Fruit fly (Drosophila melanogaster) Kc167 (cell line): ENCODE data around the gene Cpr67Fa2.

Experiments
- Myc ChIP-seq: fragments of >200 bp; optimal IDR thresholded peaks from 2 replicates; lab custom pipeline; 2017; ENCODE audit warnings: missing external identifiers
- Sin3A ChIP-seq: fragments of >200 bp; optimal IDR thresholded peaks from 2 replicates; lab custom pipeline; 2018; ENCODE audit warnings: missing external identifiers
- h ChIP-seq: fragments of >200 bp; optimal IDR thresholded peaks from 3 replicates; lab custom pipeline; 2018; ENCODE audit warnings: missing external identifiers
- insv ChIP-seq: fragments of >200 bp; optimal IDR thresholded peaks from 3 replicates; lab custom pipeline; 2018; ENCODE audit warnings: missing external identifiers
- psq ChIP-seq: fragments of >200 bp; optimal IDR thresholded peaks from 2 replicates; lab custom pipeline; 2017; ENCODE audit warnings: missing external identifiers
- ttk ChIP-seq: sonication (Bioruptor generic); optimal IDR thresholded peaks from 2 replicates; lab custom pipeline; 2017; ENCODE audit warnings: missing external identifiers

The Cpr67Fa2 gene

DNA sequence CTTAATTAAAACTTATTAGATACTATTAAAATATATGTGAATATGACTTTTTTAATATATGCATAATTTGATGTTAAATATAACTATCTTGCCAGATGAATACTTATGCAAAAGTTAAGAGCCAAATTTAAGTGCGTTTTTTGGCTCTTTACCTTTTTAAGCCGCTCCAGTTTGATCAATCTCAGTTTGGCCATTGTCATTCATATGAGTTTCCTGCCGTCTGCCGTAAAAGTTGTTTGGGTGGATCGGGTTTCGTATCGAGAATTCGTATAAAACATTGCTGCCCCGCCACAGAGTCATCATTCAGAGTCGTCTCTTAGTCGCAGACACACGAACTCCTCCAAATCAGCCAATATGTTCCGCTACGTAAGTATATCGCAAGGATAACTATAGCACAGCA is at the start of gene Cpr67Fa2:
TSS of gene Cpr67Fa2 (plus strand) at position 301 of the 400 bp plus-strand sequence.
- no peak for TF ChIP-seq psq (lab: Kevin White, UChicago)
- TF ChIP-seq Sin3A (lab: Kevin White, UChicago): no peak
- TF ChIP-seq insv: no peak
- no peak for TF ChIP-seq ttk (lab: Kevin White, UChicago)
- TF ChIP-seq Myc (lab: Kevin White, UChicago): no peak
- no peak for TF ChIP-seq h (lab: Kevin White, UChicago)

DNA sequence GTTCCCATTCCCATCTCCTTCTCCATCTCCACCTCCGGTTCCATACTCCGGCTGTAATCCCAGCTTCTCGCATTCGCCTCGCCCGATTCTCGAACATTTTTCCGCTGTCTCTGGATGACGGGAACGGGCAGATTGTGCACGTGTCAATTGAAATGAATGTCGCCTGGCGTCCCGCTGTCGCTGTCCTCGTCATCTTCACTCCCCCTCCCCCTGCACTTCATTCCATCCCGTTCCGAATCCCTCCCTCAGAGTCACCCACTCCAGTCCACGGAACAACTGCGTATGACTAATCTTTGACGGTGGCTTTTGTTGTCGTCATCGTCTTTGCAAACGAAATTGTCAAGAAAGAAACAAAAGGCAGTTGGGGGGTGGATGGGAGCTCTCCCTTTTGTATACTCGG is 49.6 kb upstream of the Cpr67Fa2 start:
- TF ChIP-seq ttk (lab: Kevin White, UChicago) (no peak), Myc (lab: Kevin White, UChicago) (no peak), psq (lab: Kevin White, UChicago) (no peak), Sin3A (lab: Kevin White, UChicago) (no peak), insv (no peak), h (lab: Kevin White, UChicago) (no peak)

DNA sequence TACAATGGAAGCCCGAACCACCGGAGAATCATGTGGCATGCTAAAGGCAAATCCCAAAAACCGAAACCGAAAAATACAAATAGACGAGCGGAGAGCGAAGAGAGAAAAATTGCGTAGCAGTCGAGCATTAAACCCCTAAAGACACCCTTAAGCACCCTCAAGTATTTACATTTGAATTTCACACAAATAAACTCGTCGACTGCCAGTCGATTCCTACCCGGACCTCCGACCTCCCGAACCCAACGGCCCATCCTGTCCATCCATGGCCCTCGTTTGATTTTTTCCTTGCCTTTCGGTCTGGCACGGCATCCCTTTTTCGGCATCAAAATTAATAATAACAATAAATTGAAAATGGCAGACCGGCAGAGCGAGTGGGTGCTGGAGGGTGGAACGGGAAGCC is 48.7 kb upstream of the Cpr67Fa2 start:
- TF ChIP-seq Myc (lab: Kevin White, UChicago) (no peak), psq (lab: Kevin White, UChicago) (no peak), ttk (lab: Kevin White, UChicago) (no peak), insv (no peak), h (lab: Kevin White, UChicago) (no peak), Sin3A (lab: Kevin White, UChicago) (no peak)

DNA sequence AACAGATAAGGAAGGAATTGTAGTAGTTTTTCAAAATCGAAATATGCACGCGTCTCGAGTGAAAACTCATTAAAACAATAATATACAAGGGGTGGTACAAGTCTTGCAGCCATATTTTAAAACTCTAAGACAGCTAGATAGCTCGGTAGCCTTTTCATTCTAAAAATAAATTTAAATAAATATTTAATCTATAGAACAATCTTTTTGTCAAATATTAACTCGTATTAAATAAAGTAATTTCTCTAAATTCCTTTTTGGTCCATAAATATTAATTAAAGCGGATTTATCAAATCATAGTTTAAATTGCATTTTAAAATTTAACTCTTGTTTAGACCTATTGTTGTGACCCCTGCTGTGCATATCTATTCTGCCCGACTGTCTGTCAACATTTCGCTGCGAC is 48.2 kb upstream of the Cpr67Fa2 start:
- no peak for TF ChIP-seq insv
- no peak for TF ChIP-seq psq (lab: Kevin White, UChicago)
- no peak for TF ChIP-seq Sin3A (lab: Kevin White, UChicago)
- TF ChIP-seq Myc (lab: Kevin White, UChicago): no peak
- TF ChIP-seq h (lab: Kevin White, UChicago): no peak
- no peak for TF ChIP-seq ttk (lab: Kevin White, UChicago)

DNA sequence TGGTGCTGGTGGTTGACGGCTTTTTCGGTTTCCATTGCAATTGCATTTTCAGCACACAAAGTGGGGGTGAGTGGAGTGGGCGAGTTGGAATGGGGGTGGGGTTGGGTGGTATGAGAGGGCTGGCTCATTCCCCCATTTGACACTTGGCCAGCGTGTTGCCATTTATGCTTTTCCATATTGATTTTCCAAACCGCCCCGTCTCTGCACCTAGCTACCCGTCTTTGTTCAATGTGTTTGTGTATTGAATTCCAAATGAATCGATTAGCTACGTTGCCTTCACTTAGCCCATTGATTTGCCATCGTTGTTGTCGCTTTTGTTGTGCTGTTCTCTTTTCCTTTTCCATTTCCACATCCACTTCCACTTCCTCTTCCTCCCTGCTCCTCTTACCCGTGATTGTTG is 47.8 kb upstream of the Cpr67Fa2 start:
- TF ChIP-seq Myc (lab: Kevin White, UChicago): no peak
- TF ChIP-seq Sin3A (lab: Kevin White, UChicago): no peak

DNA sequence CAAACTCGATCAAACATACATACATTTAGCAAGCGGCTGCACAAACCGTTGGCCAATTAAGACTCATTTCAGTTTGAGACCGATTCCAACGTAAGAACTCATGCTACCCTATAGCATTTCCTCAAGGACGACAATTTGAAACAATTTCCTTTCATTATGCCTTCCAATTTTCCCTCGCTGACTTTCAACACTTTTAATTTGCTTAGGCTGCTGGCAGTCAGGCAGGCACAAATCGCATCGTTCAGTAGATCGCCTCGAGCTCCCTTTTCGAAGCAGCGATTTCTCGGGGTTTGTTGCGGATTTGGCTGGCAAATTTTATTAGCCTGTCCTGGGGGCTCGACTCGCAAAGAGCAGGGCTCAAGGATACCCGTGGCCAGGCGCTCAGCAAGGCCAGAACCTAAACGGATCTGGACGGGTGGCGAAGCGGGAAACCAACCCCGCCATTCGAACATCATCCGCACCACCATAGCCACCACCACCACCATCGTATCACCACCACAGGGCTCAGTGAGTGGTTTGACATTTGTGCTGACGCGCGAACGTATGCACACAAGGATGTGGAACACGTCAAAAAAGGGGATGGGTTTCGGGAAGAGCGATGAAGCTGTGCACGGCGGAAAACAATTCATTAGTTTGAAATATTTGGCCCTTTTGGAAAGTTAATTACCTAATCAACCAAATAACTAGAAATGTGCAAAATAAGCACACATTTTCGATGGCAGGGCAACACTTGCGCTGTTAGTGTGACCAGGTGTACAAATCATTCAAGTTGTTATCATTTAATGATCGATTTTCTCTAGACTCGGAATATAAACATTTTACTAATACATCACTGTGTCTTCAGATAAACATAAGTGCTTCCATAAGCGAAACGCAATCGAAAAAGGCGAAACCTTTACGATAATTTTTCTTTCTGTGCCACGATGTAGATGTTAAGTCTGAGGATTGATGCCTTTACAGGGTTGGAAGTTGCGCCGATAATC is 46.7 kb upstream of the Cpr67Fa2 start:
- TF ChIP-seq ttk (lab: Kevin White, UChicago) (no peak), Myc (lab: Kevin White, UChicago) (no peak), Sin3A (lab: Kevin White, UChicago) (no peak), h (lab: Kevin White, UChicago) (no peak), insv (no peak), psq (lab: Kevin White, UChicago) (no peak)

DNA sequence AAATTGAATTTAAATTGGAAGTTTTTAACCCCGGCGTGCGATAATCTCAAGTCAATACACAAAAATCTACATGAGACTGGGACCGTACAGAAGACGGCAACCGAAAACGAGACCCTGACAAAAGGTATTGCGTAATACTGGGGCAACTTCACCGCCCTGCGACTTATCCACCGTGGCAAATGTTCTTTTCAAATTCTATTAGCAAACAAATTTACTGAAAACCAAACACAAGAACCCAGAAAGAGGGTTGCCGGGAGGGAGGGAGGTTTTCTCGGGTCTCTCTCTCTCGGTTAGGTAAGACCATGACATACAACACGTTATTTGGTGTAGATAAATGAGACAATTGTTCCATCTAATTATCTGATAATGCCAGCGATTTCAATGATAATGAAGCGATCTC is 45.8 kb upstream of the Cpr67Fa2 start:
- no peak for TF ChIP-seq Myc (lab: Kevin White, UChicago)
- TF ChIP-seq ttk (lab: Kevin White, UChicago): no peak
- TF ChIP-seq insv: no peak
- TF ChIP-seq h (lab: Kevin White, UChicago): no peak
- TF ChIP-seq psq (lab: Kevin White, UChicago): no peak
- no peak for TF ChIP-seq Sin3A (lab: Kevin White, UChicago)

DNA sequence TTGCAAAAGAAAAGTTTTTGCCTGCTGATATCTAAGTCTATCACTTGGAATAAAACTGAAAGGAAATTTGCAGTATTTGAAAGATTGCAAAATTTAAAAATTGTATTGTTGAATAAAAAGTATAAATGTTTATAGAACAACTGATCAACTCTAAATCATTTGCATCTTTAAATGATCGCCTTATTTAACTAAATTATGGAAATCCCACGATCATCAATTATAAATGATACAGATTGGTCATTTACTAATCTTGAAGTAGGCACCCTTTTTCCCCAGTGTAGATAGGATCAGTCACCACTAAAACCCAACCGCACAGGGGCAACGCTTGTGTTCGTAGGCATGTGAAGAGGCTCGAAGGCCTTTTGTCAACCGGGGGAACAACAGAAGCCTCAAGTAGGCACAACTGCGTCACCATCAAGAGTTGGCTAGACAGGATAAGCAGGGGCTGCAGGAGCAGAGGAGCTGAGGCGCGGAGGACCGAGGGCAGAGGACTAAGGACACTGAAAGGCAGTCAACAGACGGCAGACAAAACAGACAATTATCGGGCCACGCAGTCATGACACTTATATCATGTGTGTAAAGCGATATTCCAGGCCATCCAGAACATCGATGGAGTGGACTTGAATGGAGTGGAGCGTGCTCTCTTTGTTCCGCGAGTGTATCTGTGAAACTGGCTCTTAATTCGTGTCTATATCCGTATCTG is 43.6 kb upstream of the Cpr67Fa2 start:
- TF ChIP-seq h (lab: Kevin White, UChicago): no peak
- TF ChIP-seq Myc (lab: Kevin White, UChicago): no peak
- no peak for TF ChIP-seq ttk (lab: Kevin White, UChicago)
- TF ChIP-seq Sin3A (lab: Kevin White, UChicago): no peak
- TF ChIP-seq psq (lab: Kevin White, UChicago): no peak
- no peak for TF ChIP-seq insv

DNA sequence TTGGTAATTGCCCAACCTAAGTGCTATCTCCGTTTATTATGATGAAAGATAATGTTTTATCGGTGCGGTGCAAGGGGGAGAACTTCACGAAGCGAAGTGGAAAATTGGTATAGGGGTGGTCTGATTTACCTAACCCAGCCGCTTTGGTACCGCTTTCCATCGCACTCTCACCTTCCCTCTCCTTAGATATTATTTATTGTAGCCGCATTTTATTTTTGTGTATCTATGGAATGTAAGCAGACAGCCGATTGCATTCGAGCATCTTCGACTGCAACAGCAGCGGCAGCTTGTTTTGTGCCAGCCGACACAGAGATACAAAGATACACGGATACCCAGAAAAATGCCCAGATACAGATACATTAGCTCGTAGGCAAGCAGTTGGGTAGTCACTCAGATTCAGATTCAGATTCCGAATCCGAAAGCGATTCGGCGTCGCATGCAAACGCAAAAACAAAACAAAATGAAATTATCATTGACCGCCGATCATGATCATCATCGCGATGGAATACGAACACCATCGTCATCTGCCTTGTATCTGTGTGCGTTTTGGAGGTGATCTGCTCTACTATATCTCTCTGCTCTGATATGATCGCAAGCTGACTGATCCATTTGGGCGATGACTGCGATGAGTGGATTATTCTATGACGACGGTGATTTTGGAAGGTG is 42.7 kb upstream of the Cpr67Fa2 start:
- TF ChIP-seq ttk (lab: Kevin White, UChicago): no peak
- TF ChIP-seq insv: no peak
- TF ChIP-seq Myc (lab: Kevin White, UChicago): no peak
- no peak for TF ChIP-seq h (lab: Kevin White, UChicago)
- no peak for TF ChIP-seq psq (lab: Kevin White, UChicago)
- no peak for TF ChIP-seq Sin3A (lab: Kevin White, UChicago)

DNA sequence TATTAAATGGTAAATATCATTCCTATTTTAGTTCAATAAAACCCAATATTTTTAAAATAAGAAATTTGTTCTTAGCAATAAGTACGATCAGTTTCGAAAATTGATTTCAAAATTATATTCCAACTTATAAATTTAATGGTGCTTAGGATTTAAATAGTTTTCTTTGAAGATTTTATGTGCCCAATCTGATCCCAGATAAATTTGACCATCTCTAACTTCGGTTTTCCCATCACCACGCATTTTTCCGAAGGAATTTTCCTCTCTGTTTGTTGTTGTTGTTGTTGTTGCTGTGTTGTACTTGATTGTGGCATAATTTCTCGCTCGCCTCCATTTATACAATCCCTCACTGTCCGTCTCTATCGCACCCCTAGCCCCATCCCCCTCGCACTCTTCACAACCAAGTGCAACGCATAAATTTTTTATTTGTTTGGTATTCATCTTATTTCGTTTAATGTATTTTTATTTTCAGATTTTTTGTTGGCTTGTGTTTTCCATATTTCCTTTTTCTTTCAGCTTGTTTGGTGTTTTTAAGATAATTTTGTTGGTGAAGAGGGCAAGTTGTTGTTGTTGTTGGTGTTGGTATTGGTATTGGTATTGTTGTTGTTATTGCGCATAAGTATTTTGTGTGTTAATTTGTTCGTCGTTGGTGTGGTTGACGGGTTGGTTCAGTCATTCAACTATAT is 41.8 kb upstream of the Cpr67Fa2 start:
- no peak for TF ChIP-seq insv
